Worm (Caenorhabditis elegans) whole organism, early embryonic: Measurements from ENCODE around the gene M195.2.

Experiments used
- B0310.2 ChIP-seq: sonication (generic microtip); optimal IDR thresholded peaks from 2 replicates; lab custom pipeline; 2016; ENCODE audit warnings: mild to moderate bottlenecking, missing genetic modification characterization, missing compliant biosample characterization
- F13C5.2 ChIP-seq: sonication (generic microtip); optimal IDR thresholded peaks from 2 replicates; lab custom pipeline; 2017; ENCODE audit warnings: mild to moderate bottlenecking, missing genetic modification characterization, inconsistent platforms, missing compliant biosample characterization
- aly-1 ChIP-seq: sonication (generic microtip); optimal IDR thresholded peaks from 2 replicates; lab custom pipeline; 2016; ENCODE audit warnings: missing genetic modification characterization, missing compliant biosample characterization
- ama-1 ChIP-seq: fragments of 150-350 bp; optimal IDR thresholded peaks from 2 replicates; lab custom pipeline; 2014
- ceh-13 ChIP-seq: fragments of 200-800 bp; sonication (Bioruptor generic); optimal IDR thresholded peaks from 2 replicates; lab custom pipeline; 2018; ENCODE audit warnings: mild to moderate bottlenecking, missing genetic modification characterization, missing compliant biosample characterization
- ceh-36 ChIP-seq: sonication (generic microtip); optimal IDR thresholded peaks from 2 replicates; lab custom pipeline; 2016; ENCODE audit warnings: missing genetic modification characterization, inconsistent platforms, missing compliant biosample characterization
- ets-7 ChIP-seq: sonication (generic microtip); optimal IDR thresholded peaks from 2 replicates; lab custom pipeline; 2016; ENCODE audit warnings: missing genotype, missing genetic modification characterization, missing compliant biosample characterization
- flt-1 ChIP-seq: fragments of 200-800 bp; sonication (Bioruptor generic); IDR thresholded peaks from 2 replicates; pipeline ENCODE4 v1.3.6; 2022; ENCODE audit warnings: missing genetic modification characterization, missing compliant biosample characterization
- hmbx-1 ChIP-seq: sonication (generic microtip); optimal IDR thresholded peaks from 2 replicates; lab custom pipeline; 2016; ENCODE audit warnings: mild to moderate bottlenecking, missing genetic modification characterization, missing compliant biosample characterization
- hmg-4 ChIP-seq: fragments of 200-800 bp; sonication (Bioruptor generic); optimal IDR thresholded peaks from 2 replicates; lab custom pipeline; 2018; ENCODE audit warnings: mild to moderate bottlenecking, missing genetic modification characterization, missing compliant biosample characterization
- hnd-1 ChIP-seq: sonication (generic microtip); optimal IDR thresholded peaks from 2 replicates; lab custom pipeline; 2016; ENCODE audit warnings: missing genetic modification characterization, missing compliant biosample characterization
- pes-1 ChIP-seq: fragments of 200-800 bp; sonication (Bioruptor generic); IDR thresholded peaks from 2 replicates; pipeline ENCODE4 v1.3.6; 2022; ENCODE audit warnings: missing genetic modification reagents, missing genetic modification characterization, missing compliant biosample characterization
- tbx-11 ChIP-seq: fragments of 200-800 bp; sonication (Bioruptor generic); IDR thresholded peaks from 2 replicates; pipeline ENCODE4 v1.3.6; 2022; ENCODE audit warnings: missing genetic modification characterization, missing compliant biosample characterization
- tra-4 ChIP-seq: sonication (generic microtip); optimal IDR thresholded peaks from 2 replicates; lab custom pipeline; 2017; ENCODE audit warnings: missing genetic modification characterization, missing compliant biosample characterization

DNA sequence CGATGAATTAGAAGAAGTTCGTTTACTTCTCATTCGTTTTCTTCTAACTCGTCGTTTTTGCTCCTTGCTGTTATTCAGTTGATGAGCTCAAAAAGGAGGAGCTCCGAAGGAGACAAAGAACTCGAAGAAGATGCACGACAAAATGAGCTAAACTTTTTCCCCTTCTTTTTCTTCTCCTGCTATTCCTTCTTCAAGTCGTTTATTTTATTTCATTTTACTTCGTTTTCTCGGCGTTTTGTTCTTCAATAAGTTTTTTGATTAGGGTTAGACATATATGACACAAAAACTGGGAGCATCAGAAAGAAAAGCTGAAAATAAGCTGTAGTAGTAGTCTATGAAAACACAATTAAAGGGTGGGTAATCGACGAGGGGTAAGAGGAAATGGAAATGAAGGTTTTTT lies 48.5 kb upstream of the M195.2 start:
- no peak for TF ChIP-seq hnd-1 (tag; lab: Kevin White, UChicago)
- no peak for TF ChIP-seq ama-1 (lab: Kevin White, UChicago)
- TF ChIP-seq ceh-36 (tag; lab: Kevin White, UChicago): no peak
- TF ChIP-seq aly-1 (tag; lab: Kevin White, UChicago): no peak
- no peak for TF ChIP-seq ceh-13 (GFP tag; lab: Kevin White, UChicago)
- TF ChIP-seq hmbx-1 (tag; lab: Kevin White, UChicago): no peak
- TF ChIP-seq flt-1 (GFP tag; lab: Robert Waterston, UW): no peak
- no peak for TF ChIP-seq hmg-4
- TF ChIP-seq F13C5.2: no peak
- TF ChIP-seq tbx-11: no peak
- no peak for TF ChIP-seq tra-4 (tag; lab: Kevin White, UChicago)
- no peak for TF ChIP-seq pes-1
- no peak for TF ChIP-seq B0310.2 (tag; lab: Kevin White, UChicago)
- TF ChIP-seq ets-7 (tag; lab: Kevin White, UChicago): no peak
